Worm (Caenorhabditis elegans) whole organism, late embryonic: ENCODE data around the gene C53B4.2.
A peak's percentile ranks its signal among the peaks of the same experiment; 100 is the strongest.
"Not testable (repeated sequence)": the region's sequence is repeated elsewhere in the genome, so short reads cannot be mapped to it uniquely, and the experiment has no call there.

ENCODE experiments used
- F13H6.1 ChIP-seq: sonication (generic microtip); optimal IDR thresholded peaks from 2 replicates; lab custom pipeline; 2016; ENCODE audit warnings: missing genetic modification characterization, missing compliant biosample characterization
- K09A11.1 ChIP-seq: sonication (generic microtip); optimal IDR thresholded peaks from 2 replicates; lab custom pipeline; 2017; ENCODE audit warnings: antibody characterized with exemption, mild to moderate bottlenecking, missing genetic modification characterization, missing compliant biosample characterization; ENCODE audit not compliant: insufficient read depth
- T23F11.4 ChIP-seq: fragments of 200-800 bp; sonication (Bioruptor generic); optimal IDR thresholded peaks from 2 replicates; lab custom pipeline; 2018; ENCODE audit warnings: mild to moderate bottlenecking, missing genetic modification characterization, missing compliant biosample characterization
- ahr-1 ChIP-seq: sonication (generic microtip); optimal IDR thresholded peaks from 2 replicates; lab custom pipeline; 2016; ENCODE audit warnings: missing genetic modification characterization, missing compliant biosample characterization
- ceh-14 ChIP-seq: sonication (generic microtip); optimal IDR thresholded peaks from 2 replicates; lab custom pipeline; 2016; ENCODE audit warnings: missing genotype, missing genetic modification characterization, missing compliant biosample characterization
- ceh-2 ChIP-seq: sonication (generic microtip); optimal IDR thresholded peaks from 2 replicates; lab custom pipeline; 2016; ENCODE audit warnings: missing genotype, missing genetic modification characterization, missing compliant biosample characterization
- ceh-22 ChIP-seq: sonication (generic microtip); optimal IDR thresholded peaks from 2 replicates; lab custom pipeline; 2017; ENCODE audit warnings: missing biosample characterization, missing genetic modification characterization
- ceh-24 ChIP-seq: sonication (generic microtip); optimal IDR thresholded peaks from 2 replicates; lab custom pipeline; 2016; ENCODE audit warnings: mild to moderate bottlenecking, missing genetic modification characterization, missing compliant biosample characterization
- ceh-30 ChIP-seq: fragments of 150-350 bp; optimal IDR thresholded peaks from 2 replicates; lab custom pipeline; 2014; ENCODE audit warnings: missing biosample characterization, missing genetic modification characterization
- ceh-31 ChIP-seq: sonication (generic microtip); optimal IDR thresholded peaks from 2 replicates; lab custom pipeline; 2016; ENCODE audit warnings: missing genetic modification characterization, missing compliant biosample characterization
- ceh-34 ChIP-seq: sonication (generic microtip); optimal IDR thresholded peaks from 2 replicates; lab custom pipeline; 2016; ENCODE audit warnings: mild to moderate bottlenecking, missing genetic modification characterization, missing compliant biosample characterization
- ceh-6 ChIP-seq: fragments of 200-800 bp; sonication (Bioruptor generic); optimal IDR thresholded peaks from 2 replicates; lab custom pipeline; 2018; ENCODE audit warnings: mild to moderate bottlenecking, missing genetic modification characterization, missing compliant biosample characterization
- ceh-9 ChIP-seq: sonication (generic microtip); optimal IDR thresholded peaks from 2 replicates; lab custom pipeline; 2016; ENCODE audit warnings: mild to moderate bottlenecking, missing genetic modification characterization, inconsistent platforms, missing compliant biosample characterization
- dve-1 ChIP-seq: sonication (generic microtip); optimal IDR thresholded peaks from 2 replicates; lab custom pipeline; 2017; ENCODE audit warnings: antibody characterized with exemption, mild to moderate bottlenecking, missing genetic modification characterization, missing compliant biosample characterization
- eyg-1 ChIP-seq: sonication (generic microtip); optimal IDR thresholded peaks from 2 replicates; lab custom pipeline; 2016; ENCODE audit warnings: missing genotype, missing genetic modification characterization, missing compliant biosample characterization
- fkh-6 ChIP-seq: sonication (generic microtip); optimal IDR thresholded peaks from 2 replicates; lab custom pipeline; 2016; ENCODE audit warnings: missing genetic modification characterization, missing compliant biosample characterization
- hlh-13 ChIP-seq: fragments of 200-800 bp; sonication (Bioruptor generic); optimal IDR thresholded peaks from 2 replicates; lab custom pipeline; 2018; ENCODE audit warnings: mild to moderate bottlenecking, missing genetic modification characterization, missing compliant biosample characterization
- hlh-15 ChIP-seq: sonication (generic microtip); optimal IDR thresholded peaks from 2 replicates; lab custom pipeline; 2016; ENCODE audit warnings: missing genetic modification characterization, missing compliant biosample characterization
- hlh-30 ChIP-seq: sonication (generic microtip); optimal IDR thresholded peaks from 2 replicates; lab custom pipeline; 2017; ENCODE audit warnings: antibody characterized with exemption, missing genetic modification characterization, missing compliant biosample characterization; ENCODE audit not compliant: insufficient read depth
- hlh-8 ChIP-seq: sonication (generic microtip); optimal IDR thresholded peaks from 2 replicates; lab custom pipeline; 2016; ENCODE audit warnings: missing genotype, missing genetic modification characterization, missing compliant biosample characterization
- lim-6 ChIP-seq: sonication (generic microtip); optimal IDR thresholded peaks from 2 replicates; lab custom pipeline; 2016; ENCODE audit warnings: missing genetic modification characterization, missing compliant biosample characterization
- lin-11 ChIP-seq: fragments of 200-800 bp; sonication (Bioruptor generic); optimal IDR thresholded peaks from 2 replicates; lab custom pipeline; 2018; ENCODE audit warnings: mild to moderate bottlenecking, missing genetic modification characterization, missing compliant biosample characterization
- madf-2 ChIP-seq: sonication (generic microtip); optimal IDR thresholded peaks from 2 replicates; lab custom pipeline; 2017; ENCODE audit warnings: missing genetic modification characterization, missing compliant biosample characterization
- nhr-11 ChIP-seq: fragments of 150-350 bp; optimal IDR thresholded peaks from 2 replicates; lab custom pipeline; 2014; ENCODE audit warnings: missing biosample characterization, missing genetic modification characterization
- nhr-232 ChIP-seq: sonication (generic microtip); optimal IDR thresholded peaks from 2 replicates; lab custom pipeline; 2016; ENCODE audit warnings: missing genetic modification characterization, missing compliant biosample characterization
- npax-4 ChIP-seq: sonication (generic microtip); optimal IDR thresholded peaks from 2 replicates; lab custom pipeline; 2016; ENCODE audit warnings: missing genetic modification characterization, missing compliant biosample characterization
- pag-3 ChIP-seq: sonication (generic microtip); optimal IDR thresholded peaks from 2 replicates; lab custom pipeline; 2016; ENCODE audit warnings: missing compliant biosample characterization, missing genetic modification characterization, borderline replicate concordance
- pax-1 ChIP-seq: fragments of 150-350 bp; optimal IDR thresholded peaks from 2 replicates; lab custom pipeline; 2014; ENCODE audit warnings: missing biosample characterization, missing genetic modification characterization
- pha-2 ChIP-seq: sonication (generic microtip); optimal IDR thresholded peaks from 2 replicates; lab custom pipeline; 2017; ENCODE audit warnings: mild to moderate bottlenecking, missing genetic modification characterization, missing compliant biosample characterization
- ref-2 ChIP-seq: sonication (generic microtip); optimal IDR thresholded peaks from 2 replicates; lab custom pipeline; 2016; ENCODE audit warnings: missing genetic modification characterization, missing compliant biosample characterization
- rnt-1 ChIP-seq: sonication (generic microtip); optimal IDR thresholded peaks from 2 replicates; lab custom pipeline; 2016; ENCODE audit warnings: missing genetic modification characterization, missing compliant biosample characterization
- sdc-2 ChIP-seq: sonication (generic microtip); optimal IDR thresholded peaks from 2 replicates; lab custom pipeline; 2016; ENCODE audit warnings: missing genotype, missing genetic modification characterization, missing compliant biosample characterization
- sox-2 ChIP-seq: fragments of 200-800 bp; sonication (Bioruptor generic); IDR thresholded peaks from 2 replicates; pipeline ENCODE4 v1.3.6; 2022; ENCODE audit warnings: missing genetic modification reagents, missing genetic modification characterization, missing compliant biosample characterization
- sox-4 ChIP-seq: sonication (generic microtip); optimal IDR thresholded peaks from 2 replicates; lab custom pipeline; 2017; ENCODE audit warnings: mild to moderate bottlenecking, missing genetic modification characterization, inconsistent platforms, missing compliant biosample characterization
- syd-9 ChIP-seq: sonication (generic microtip); optimal IDR thresholded peaks from 2 replicates; lab custom pipeline; 2016; ENCODE audit warnings: mild to moderate bottlenecking, missing genetic modification characterization, moderate library complexity, missing compliant biosample characterization
- tbx-2 ChIP-seq: sonication (generic microtip); optimal IDR thresholded peaks from 2 replicates; lab custom pipeline; 2016; ENCODE audit warnings: missing genetic modification characterization, missing compliant biosample characterization
- tbx-7 ChIP-seq: sonication (generic microtip); optimal IDR thresholded peaks from 2 replicates; lab custom pipeline; 2016; ENCODE audit warnings: missing genotype, missing genetic modification characterization, missing compliant biosample characterization
- unc-3 ChIP-seq, 2 experiments: fragments of 200-800 bp in 1 of 2; sonication (Bioruptor generic) in 1 of 2; sonication (generic microtip) in 1 of 2; conservative IDR thresholded peaks in 1 of 2; optimal IDR thresholded peaks in 1 of 2; 2 replicates each; pipeline versions ENCODE4 v1.3.6 to Lab custom; 2016 to 2022; ENCODE audit warnings: missing compliant biosample characterization in 2 of 2, missing genetic modification characterization in 2 of 2, missing genetic modification reagents in 1 of 2
- unc-55 ChIP-seq: sonication (generic microtip); optimal IDR thresholded peaks from 2 replicates; lab custom pipeline; 2017; ENCODE audit warnings: missing biosample characterization, missing genetic modification reagents, missing genetic modification characterization
- zip-5 ChIP-seq: sonication (generic microtip); optimal IDR thresholded peaks from 2 replicates; lab custom pipeline; 2016; ENCODE audit warnings: missing genetic modification characterization, missing compliant biosample characterization

C53B4.2 gene

DNA sequence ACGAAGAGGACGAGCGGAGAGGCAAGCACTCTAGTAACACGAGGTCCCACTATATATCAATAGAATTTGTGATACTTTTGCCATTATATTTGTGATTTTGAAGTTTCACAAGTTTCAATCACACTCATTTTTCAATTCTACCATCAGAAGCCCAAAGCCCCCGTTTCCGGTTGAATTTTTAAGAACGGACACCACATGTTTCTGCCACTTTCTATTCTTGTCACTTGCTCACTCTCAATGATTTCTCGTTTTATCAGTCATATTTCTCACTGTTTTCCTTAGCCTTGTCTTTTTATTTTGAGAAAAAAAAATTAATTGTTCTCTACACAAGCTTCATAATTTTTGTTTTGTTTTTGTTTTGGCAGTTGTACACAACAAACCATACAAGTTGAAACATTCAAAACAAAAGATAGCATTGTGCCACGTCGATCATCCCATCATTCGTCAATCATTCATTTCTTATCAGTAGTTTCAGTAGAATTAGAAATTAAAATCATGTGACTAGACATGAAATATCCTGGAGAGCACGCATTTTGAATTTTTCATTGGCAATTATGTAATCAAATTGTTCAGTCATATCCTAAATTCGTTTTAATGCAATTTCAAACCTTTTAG, 13.9 kb upstream of the C53B4.2 start:
- TF ChIP-seq nhr-11 (tag; lab: Kevin White, UChicago) = no peak
- TF ChIP-seq pha-2 = no peak
- TF ChIP-seq hlh-13 (GFP tag; lab: Kevin White, UChicago) = no peak
- no peak for TF ChIP-seq ceh-9 (tag; lab: Kevin White, UChicago)

DNA sequence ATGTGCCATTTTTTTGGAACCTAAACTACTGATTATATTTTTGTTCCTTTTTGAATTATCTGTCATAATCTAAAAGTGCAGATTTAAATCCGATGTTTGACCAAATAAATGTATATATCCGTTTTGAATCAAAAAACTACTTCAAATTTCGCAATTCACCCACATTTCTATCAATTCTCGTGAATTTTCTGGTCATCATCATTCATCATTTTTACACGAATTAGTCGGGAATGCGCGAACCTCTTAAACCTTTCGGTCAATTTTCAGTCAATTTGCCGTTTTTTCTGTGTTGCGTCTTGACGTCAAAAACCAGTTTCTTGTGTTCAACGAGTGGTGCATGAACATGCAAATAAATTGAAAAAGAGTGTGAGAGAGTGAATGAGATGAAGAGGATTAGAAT, 11.9 kb upstream of the C53B4.2 start:
- TF ChIP-seq ceh-31 (tag; lab: Kevin White, UChicago) (no peak), ahr-1 (tag; lab: Kevin White, UChicago) (no peak), pag-3 (no peak), tbx-2 (no peak)
- TF ChIP-seq, all 69 proteins: peak for 0

- TF ChIP-seq hlh-30 (tag; lab: Kevin White, UChicago) = no peak
- TF ChIP-seq ceh-14 (tag; lab: Kevin White, UChicago) = no peak
- no peak for TF ChIP-seq K09A11.1
- TF ChIP-seq dve-1 (tag; lab: Kevin White, UChicago) = no peak
- TF ChIP-seq zip-5 (tag; lab: Kevin White, UChicago) = no peak
- TF ChIP-seq pax-1 (tag; lab: Kevin White, UChicago) = no peak
- no peak for TF ChIP-seq pag-3
- TF ChIP-seq tbx-7 (tag; lab: Kevin White, UChicago) = no peak
- no peak for TF ChIP-seq hlh-15 (tag; lab: Kevin White, UChicago)
- TF ChIP-seq ceh-31 (tag; lab: Kevin White, UChicago) = no peak
- TF ChIP-seq syd-9 (tag; lab: Kevin White, UChicago) = no peak
- TF ChIP-seq ceh-34 = no peak
- no peak for TF ChIP-seq hlh-13 (GFP tag; lab: Kevin White, UChicago)
- no peak for TF ChIP-seq nhr-232 (tag; lab: Kevin White, UChicago)
- TF ChIP-seq unc-55 = no peak
- TF ChIP-seq T23F11.4 (GFP tag; lab: Kevin White, UChicago) = no peak
Measured at ce11 chrIV:8956189-8956588, 9.8 kb upstream of the C53B4.2 start, which contains the start of gene tpra-1. Gene tpra-1 (plus strand): TSS chrIV:8956489.

DNA sequence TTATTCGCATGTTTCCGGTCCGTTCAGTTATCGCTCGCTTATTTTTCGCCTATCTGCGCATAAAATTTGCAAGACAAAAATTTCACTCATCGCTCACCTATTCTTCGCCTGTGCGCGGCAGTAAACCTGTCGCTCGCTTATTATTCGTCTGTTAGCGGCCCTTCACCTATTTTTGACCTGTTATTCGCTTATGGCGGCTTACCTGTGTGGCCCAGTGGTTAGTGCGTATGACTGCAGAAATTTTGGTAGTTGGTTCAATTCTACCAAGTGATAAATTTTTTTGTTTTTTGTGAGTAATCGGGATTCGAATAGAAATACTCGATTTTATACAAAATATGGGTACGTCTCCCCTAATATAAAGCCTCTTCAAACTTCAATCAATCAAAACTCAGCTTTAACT, 1.9 kb upstream of the C53B4.2 start:
- TF ChIP-seq sox-2 (GFP tag; lab: Robert Waterston, UW) = peak; percentile 46
- TF ChIP-seq unc-3 (GFP tag; conservative IDR thresholded peaks at IDR 0.05; lab: Robert Waterston, UW) = peak; percentile 75
- not testable (repeated sequence) for TF ChIP-seq unc-3 (tag; optimal IDR thresholded peaks at IDR 0.05; lab: Kevin White, UChicago)

- TF ChIP-seq npax-4 (tag; lab: Kevin White, UChicago) = no peak
- no peak for TF ChIP-seq dve-1 (tag; lab: Kevin White, UChicago)
- no peak for TF ChIP-seq hlh-8 (tag; lab: Kevin White, UChicago)
- TF ChIP-seq ceh-30 (tag; lab: Kevin White, UChicago) = no peak
- TF ChIP-seq sox-4 = no peak
- no peak for TF ChIP-seq sdc-2 (tag; lab: Kevin White, UChicago)
- TF ChIP-seq unc-3 (GFP tag; conservative IDR thresholded peaks at IDR 0.05; lab: Robert Waterston, UW) = no peak
- no peak for TF ChIP-seq unc-3 (tag; optimal IDR thresholded peaks at IDR 0.05; lab: Kevin White, UChicago)
- TF ChIP-seq ceh-24 (tag; lab: Kevin White, UChicago) = no peak
Measured at ce11 chrIV:8967990-8968389, 2.0 kb downstream of the C53B4.2 start, which contains the start of gene suex-2. Gene suex-2 (plus strand): TSS chrIV:8968290.

DNA sequence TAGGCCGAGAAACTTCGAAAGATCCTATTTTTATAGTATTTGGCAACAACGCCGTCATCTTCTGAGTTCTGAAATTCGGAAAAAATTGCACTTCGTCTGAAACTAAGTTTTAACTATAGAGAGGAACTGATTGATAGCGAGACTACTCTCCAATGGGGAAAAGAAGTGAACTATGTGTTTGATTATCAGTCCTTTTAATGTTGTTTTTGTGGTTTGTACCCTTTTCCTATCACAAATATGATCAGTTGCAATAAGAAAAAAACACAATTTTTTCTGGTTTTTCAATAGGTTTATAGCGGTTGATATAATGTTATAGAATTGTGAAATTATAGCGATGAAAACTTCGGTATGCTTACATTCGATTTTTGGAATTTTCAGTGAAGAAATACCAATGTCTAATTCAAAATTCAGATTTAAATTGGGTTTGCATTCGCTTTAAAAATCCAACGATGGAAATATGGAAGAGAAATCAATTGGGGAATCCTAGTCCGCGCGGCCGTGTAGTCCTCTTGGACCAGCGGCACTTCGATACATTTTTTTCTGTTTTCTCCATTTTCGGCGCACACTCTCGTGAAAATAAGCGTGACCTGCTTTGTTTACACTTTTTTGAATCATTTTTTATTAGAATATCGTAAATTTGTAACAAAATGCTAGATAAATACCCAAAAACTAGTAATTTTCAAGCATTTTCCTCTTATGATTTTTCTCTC, 7.4 kb downstream of the C53B4.2 start, which contains the start of gene C53B4.3:
C53B4.3 (minus strand) TSS at position 464 of the 710 bp plus-strand sequence.
- TF ChIP-seq ceh-34 = peak; percentile 41
- no peak for TF ChIP-seq ceh-22 (tag; lab: Kevin White, UChicago)
- peak; percentile 9 for TF ChIP-seq ahr-1 (tag; lab: Kevin White, UChicago)
- TF ChIP-seq lim-6 (tag; lab: Kevin White, UChicago) = peak; percentile 75
- peak; percentile 83 for TF ChIP-seq hlh-8 (tag; lab: Kevin White, UChicago)
- peak; percentile 96 for TF ChIP-seq tbx-7 (tag; lab: Kevin White, UChicago)
- TF ChIP-seq ceh-6 = no peak
- TF ChIP-seq ref-2 (tag; lab: Kevin White, UChicago) = peak; percentile 81
- no peak for TF ChIP-seq madf-2 (tag; lab: Kevin White, UChicago)
- peak; percentile 94 for TF ChIP-seq ceh-2 (tag; lab: Kevin White, UChicago)
- no peak for TF ChIP-seq eyg-1 (tag; lab: Kevin White, UChicago)
- TF ChIP-seq sdc-2 (tag; lab: Kevin White, UChicago) = peak; percentile 57
- no peak for TF ChIP-seq lin-11 (tag; lab: Kevin White, UChicago)
- TF ChIP-seq fkh-6 = peak; percentile 70
- TF ChIP-seq rnt-1 (tag; lab: Kevin White, UChicago) = peak; percentile 83
- TF ChIP-seq F13H6.1 (tag; lab: Kevin White, UChicago) = peak; percentile 69
